Worm (Caenorhabditis elegans) whole organism, L3 larva: ENCODE data around the gene djr-1.2.

Experiments
- ZK546.5 ChIP-seq: sonication (generic microtip); optimal IDR thresholded peaks from 2 replicates; lab custom pipeline; 2017; ENCODE audit warnings: missing biosample characterization, missing genetic modification characterization
- ama-1 ChIP-seq: fragments of 150-350 bp; optimal IDR thresholded peaks from 2 replicates; lab custom pipeline; 2018
- ceh-82 ChIP-seq: fragments of 150-350 bp; optimal IDR thresholded peaks from 2 replicates; lab custom pipeline; 2014; ENCODE audit warnings: missing biosample characterization, missing genetic modification characterization
- ceh-9 ChIP-seq: sonication (generic microtip); optimal IDR thresholded peaks from 2 replicates; lab custom pipeline; 2018; ENCODE audit warnings: missing biosample characterization, missing genetic modification characterization
- elt-3 ChIP-seq, 3 experiments: fragments of 150-350 bp in 1 of 3; sonication (generic microtip) in 2 of 3; optimal IDR thresholded peaks; 2 replicates in 2 of 3; 4 replicates in 1 of 3; lab custom pipeline; 2014 to 2017; ENCODE audit warnings: missing biosample characterization in 3 of 3, missing genetic modification characterization in 3 of 3
- lin-15B ChIP-seq: fragments of 150-350 bp; optimal IDR thresholded peaks from 2 replicates; lab custom pipeline; 2014; ENCODE audit warnings: missing biosample characterization, missing genetic modification characterization
- mdl-1 ChIP-seq: fragments of 150-350 bp; optimal IDR thresholded peaks from 2 replicates; lab custom pipeline; 2014; ENCODE audit warnings: missing biosample characterization, missing genetic modification characterization
- nhr-23 ChIP-seq: fragments of 150-350 bp; optimal IDR thresholded peaks from 2 replicates; lab custom pipeline; 2014; ENCODE audit warnings: missing biosample characterization, missing genetic modification reagents, missing genetic modification characterization
- nhr-25 ChIP-seq: sonication (generic microtip); optimal IDR thresholded peaks from 2 replicates; lab custom pipeline; 2017; ENCODE audit warnings: missing biosample characterization, missing genetic modification characterization
- pqm-1 ChIP-seq: fragments of 150-350 bp; optimal IDR thresholded peaks from 2 replicates; lab custom pipeline; 2017; ENCODE audit warnings: missing biosample characterization, missing genetic modification characterization, inconsistent platforms
- tbx-2 ChIP-seq: sonication (generic microtip); optimal IDR thresholded peaks from 2 replicates; lab custom pipeline; 2016; ENCODE audit warnings: mild to moderate bottlenecking, missing genetic modification characterization, missing compliant biosample characterization
- unc-39 ChIP-seq: sonication (generic microtip); optimal IDR thresholded peaks from 4 replicates; lab custom pipeline; 2017; ENCODE audit warnings: missing biosample characterization, missing genetic modification characterization
- unc-62 ChIP-seq: fragments of 150-350 bp; sonication (generic microtip); optimal IDR thresholded peaks from 4 replicates; lab custom pipeline; 2014; ENCODE audit warnings: missing biosample characterization, missing genetic modification reagents, missing genetic modification characterization
- ztf-4 ChIP-seq: fragments of 150-350 bp; optimal IDR thresholded peaks from 2 replicates; lab custom pipeline; 2014; ENCODE audit warnings: missing biosample characterization, missing genetic modification characterization

- no peak for TF ChIP-seq unc-62 (GFP tag; lab: Kevin White, UChicago)
- TF ChIP-seq nhr-23 (tag; lab: Kevin White, UChicago): no peak
- no peak for TF ChIP-seq lin-15B
- no peak for TF ChIP-seq ama-1
- no peak for TF ChIP-seq mdl-1 (tag; lab: Kevin White, UChicago)
- no peak for TF ChIP-seq ceh-9
- no peak for TF ChIP-seq ztf-4 (tag; lab: Kevin White, UChicago)
- no peak for TF ChIP-seq elt-3 (tag; optimal IDR thresholded peaks at IDR 0.05; lab: Kevin White, UChicago)
- no peak for TF ChIP-seq unc-39
- no peak for TF ChIP-seq pqm-1 (tag; lab: Kevin White, UChicago)
- TF ChIP-seq tbx-2 (tag; lab: Kevin White, UChicago): no peak
- TF ChIP-seq ZK546.5: no peak
- TF ChIP-seq nhr-25 (tag; lab: Kevin White, UChicago): no peak
- no peak for TF ChIP-seq ceh-82 (tag; lab: Kevin White, UChicago)
These were observed 38.1 kb downstream of the djr-1.2 start, which contains the start of gene srw-89 for ce11 chrV:4016780-4017179.
